Fruit fly (Drosophila melanogaster) whole organism, embryonic: ENCODE measurements around the gene Dsp1.

ENCODE experiments used
- Antp ChIP-seq: fragments of 200-800 bp; sonication (Bioruptor generic); optimal IDR thresholded peaks from 3 replicates; lab custom pipeline; 2016; ENCODE audit warnings: missing biosample characterization, missing genetic modification characterization
- Atf6 ChIP-seq: fragments of 200-800 bp; sonication (Bioruptor generic); IDR thresholded peaks from 2 replicates; pipeline ENCODE4 v1.3.6; 2022; ENCODE audit warnings: missing biosample characterization, missing genetic modification characterization
- C15 ChIP-seq: fragments of 200-800 bp; sonication (Bioruptor generic); IDR thresholded peaks from 3 replicates; pipeline ENCODE4 v1.3.6; 2022; ENCODE audit warnings: missing biosample characterization, missing genetic modification characterization
- CG10209 ChIP-seq: fragments of 200-800 bp; sonication (Bioruptor generic); optimal IDR thresholded peaks from 3 replicates; lab custom pipeline; 2017; ENCODE audit warnings: missing biosample characterization, mild to moderate bottlenecking, missing genetic modification characterization, missing genetic modification reagents
- CG10959 ChIP-seq: fragments of 200-800 bp; sonication (Bioruptor generic); IDR thresholded peaks from 2 replicates; pipeline ENCODE4 v1.3.6; 2022; ENCODE audit warnings: missing biosample characterization, missing genetic modification characterization
- CG10979 ChIP-seq: fragments of 200-800 bp; sonication (Bioruptor generic); optimal IDR thresholded peaks from 2 replicates; lab custom pipeline; 2018; ENCODE audit warnings: missing biosample characterization, mild to moderate bottlenecking, missing genetic modification characterization, moderate library complexity
- CG11560 ChIP-seq: fragments of 200-800 bp; sonication (Bioruptor generic); IDR thresholded peaks from 3 replicates; pipeline ENCODE4 v1.3.6; 2022; ENCODE audit warnings: missing biosample characterization, missing genetic modification characterization
- CG11696 ChIP-seq: fragments of 200-800 bp; sonication (Bioruptor generic); IDR thresholded peaks from 2 replicates; pipeline ENCODE4 v1.3.6; 2022; ENCODE audit warnings: missing biosample characterization, missing genetic modification characterization
- CG12942 ChIP-seq: fragments of 200-800 bp; sonication (Bioruptor generic); optimal IDR thresholded peaks from 3 replicates; lab custom pipeline; 2016; ENCODE audit warnings: missing biosample characterization, missing genetic modification characterization
- CG13123 ChIP-seq: fragments of 200-800 bp; sonication (Bioruptor generic); optimal IDR thresholded peaks from 2 replicates; lab custom pipeline; 2016; ENCODE audit warnings: missing biosample characterization, missing genetic modification characterization
- CG14441 ChIP-seq: fragments of 200-800 bp; sonication (Bioruptor generic); IDR thresholded peaks from 2 replicates; pipeline ENCODE4 v1.3.6; 2022; ENCODE audit warnings: missing biosample characterization, missing genetic modification characterization
- CG16863 ChIP-seq: fragments of 200-800 bp; sonication (Bioruptor generic); optimal IDR thresholded peaks from 3 replicates; lab custom pipeline; 2016; ENCODE audit warnings: missing biosample characterization, missing genetic modification characterization
- CG17568 ChIP-seq: fragments of 200-800 bp; sonication (Bioruptor generic); optimal IDR thresholded peaks from 2 replicates; lab custom pipeline; 2018; ENCODE audit warnings: missing biosample characterization, mild to moderate bottlenecking, missing genetic modification characterization, moderate library complexity
- CG18262 ChIP-seq: fragments of 200-800 bp; optimal IDR thresholded peaks from 3 replicates; lab custom pipeline; 2019; ENCODE audit warnings: missing biosample characterization, mild to moderate bottlenecking, missing genetic modification characterization, moderate library complexity
- CG31441 ChIP-seq: fragments of 200-800 bp; sonication (Bioruptor generic); IDR thresholded peaks from 2 replicates; pipeline ENCODE4 v1.3.6; 2022; ENCODE audit warnings: missing biosample characterization, missing genetic modification characterization
- CG32532 ChIP-seq: fragments of 200-800 bp; sonication (Bioruptor generic); IDR thresholded peaks from 2 replicates; pipeline ENCODE4 v1.3.6; 2022; ENCODE audit warnings: missing biosample characterization, missing genetic modification characterization
- CG3847 ChIP-seq: fragments of 200-800 bp; sonication (Bioruptor generic); IDR thresholded peaks from 2 replicates; pipeline ENCODE4 v1.3.6; 2022; ENCODE audit warnings: missing biosample characterization, missing genetic modification characterization
- CG5245 ChIP-seq: fragments of 200-800 bp; sonication (Bioruptor generic); optimal IDR thresholded peaks from 3 replicates; lab custom pipeline; 2016; ENCODE audit warnings: missing biosample characterization, missing genetic modification characterization
- CG6254 ChIP-seq: fragments of 200-800 bp; sonication (Bioruptor generic); optimal IDR thresholded peaks from 3 replicates; lab custom pipeline; 2017; ENCODE audit warnings: mild to moderate bottlenecking, missing biosample characterization, missing genetic modification reagents, missing genetic modification characterization
- CG6272 ChIP-seq: fragments of 200-800 bp; sonication (Bioruptor generic); IDR thresholded peaks from 2 replicates; pipeline ENCODE4 v1.3.6; 2022; ENCODE audit warnings: missing biosample characterization, missing genetic modification characterization
- CG6791 ChIP-seq: fragments of 200-800 bp; sonication (Bioruptor generic); IDR thresholded peaks from 3 replicates; pipeline ENCODE4 v1.3.6; 2022; ENCODE audit warnings: missing biosample characterization, missing genetic modification characterization; ENCODE audit not compliant: partially characterized antibody
- CG7963 ChIP-seq: fragments of 200-800 bp; sonication (Bioruptor generic); IDR thresholded peaks from 3 replicates; pipeline ENCODE4 v1.3.6; 2022; ENCODE audit warnings: missing biosample characterization, missing genetic modification characterization; ENCODE audit not compliant: partially characterized antibody
- CG9817 ChIP-seq: fragments of 200-800 bp; sonication (Bioruptor generic); optimal IDR thresholded peaks from 2 replicates; lab custom pipeline; 2018; ENCODE audit warnings: missing biosample characterization, mild to moderate bottlenecking, missing genetic modification characterization, moderate library complexity
- Deaf1 ChIP-seq: fragments of 200-800 bp; optimal IDR thresholded peaks from 3 replicates; lab custom pipeline; 2019; ENCODE audit warnings: missing biosample characterization, mild to moderate bottlenecking, missing genetic modification characterization, moderate library complexity
- HLHmδ ChIP-seq: fragments of 200-800 bp; sonication (Bioruptor generic); optimal IDR thresholded peaks from 2 replicates; lab custom pipeline; 2018; ENCODE audit warnings: missing biosample characterization, mild to moderate bottlenecking, missing genetic modification characterization, moderate library complexity
- HmgZ ChIP-seq: fragments of 200-800 bp; sonication (Bioruptor generic); optimal IDR thresholded peaks from 2 replicates; lab custom pipeline; 2018; ENCODE audit warnings: missing biosample characterization, mild to moderate bottlenecking, missing genetic modification characterization
- Hmr ChIP-seq: fragments of 200-800 bp; sonication (Bioruptor generic); optimal IDR thresholded peaks from 3 replicates; lab custom pipeline; 2017; ENCODE audit warnings: mild to moderate bottlenecking, missing biosample characterization, missing genetic modification reagents, missing genetic modification characterization
- Hr51 ChIP-seq, 2 experiments: fragments of 200-800 bp; sonication (Bioruptor generic); optimal IDR thresholded peaks; 2 replicates in 1 of 2; 3 replicates in 1 of 2; lab custom pipeline; 2016 to 2018; ENCODE audit warnings: missing biosample characterization in 2 of 2, missing genetic modification characterization in 2 of 2, mild to moderate bottlenecking in 1 of 2, moderate library complexity in 1 of 2
- NK7.1 ChIP-seq: fragments of 200-800 bp; sonication (Bioruptor generic); optimal IDR thresholded peaks from 3 replicates; lab custom pipeline; 2016; ENCODE audit warnings: missing biosample characterization, missing genetic modification characterization
- TFAM ChIP-seq: fragments of 200-800 bp; sonication (Bioruptor generic); optimal IDR thresholded peaks from 2 replicates; lab custom pipeline; 2017; ENCODE audit warnings: missing biosample characterization, missing genetic modification characterization, inconsistent platforms
- Taf1 ChIP-seq: fragments of 200-800 bp; sonication (Bioruptor generic); IDR thresholded peaks from 2 replicates; pipeline ENCODE4 v1.3.6; 2022; ENCODE audit warnings: missing biosample characterization, missing genetic modification characterization
- Trl ChIP-seq, 3 experiments: fragments of >200 bp in 2 of 3; fragments of 200-800 bp in 1 of 3; sonication (Bioruptor generic) in 1 of 3; optimal IDR thresholded peaks; 2 replicates in 1 of 3; 3 replicates in 2 of 3; lab custom pipeline; 2016 to 2017; ENCODE audit warnings: missing biosample characterization in 1 of 3, missing genetic modification characterization in 1 of 3
- amos ChIP-seq: fragments of 200-800 bp; sonication (Bioruptor generic); IDR thresholded peaks from 2 replicates; pipeline ENCODE4 v1.3.6; 2022; ENCODE audit warnings: missing biosample characterization, missing genetic modification characterization; ENCODE audit not compliant: partially characterized antibody
- croc ChIP-seq: fragments of 200-800 bp; sonication (Bioruptor generic); conservative IDR thresholded peaks from 3 replicates; pipeline ENCODE4 v1.3.6; 2022; ENCODE audit warnings: missing biosample characterization, missing genetic modification characterization
- crp ChIP-seq, 2 experiments: fragments of 200-800 bp; sonication (Bioruptor generic); optimal IDR thresholded peaks; 2 replicates in 1 of 2; 3 replicates in 1 of 2; lab custom pipeline; 2017; ENCODE audit warnings: missing biosample characterization in 2 of 2, missing genetic modification characterization in 2 of 2, mild to moderate bottlenecking in 1 of 2, moderate library complexity in 1 of 2
- gcm ChIP-seq: fragments of 200-800 bp; sonication (Bioruptor generic); optimal IDR thresholded peaks from 2 replicates; lab custom pipeline; 2019; ENCODE audit warnings: missing biosample characterization, mild to moderate bottlenecking, missing genetic modification characterization, moderate library complexity
- gfzf ChIP-seq: fragments of 200-800 bp; sonication (Bioruptor generic); optimal IDR thresholded peaks from 2 replicates; lab custom pipeline; 2016; ENCODE audit warnings: missing biosample characterization, mild to moderate bottlenecking, missing genetic modification characterization, moderate library complexity
- gsb-n ChIP-seq: fragments of 200-800 bp; sonication (Bioruptor generic); optimal IDR thresholded peaks from 3 replicates; lab custom pipeline; 2018; ENCODE audit warnings: missing biosample characterization, mild to moderate bottlenecking, missing genetic modification characterization
- oc ChIP-seq: fragments of 200-800 bp; sonication (Bioruptor generic); optimal IDR thresholded peaks from 2 replicates; lab custom pipeline; 2018; ENCODE audit warnings: missing biosample characterization, mild to moderate bottlenecking, missing genetic modification characterization, moderate library complexity
- p53 ChIP-seq: fragments of 200-800 bp; sonication (Bioruptor generic); optimal IDR thresholded peaks from 2 replicates; lab custom pipeline; 2016; ENCODE audit warnings: missing biosample characterization, missing genetic modification characterization
- pho ChIP-seq: fragments of 200-800 bp; sonication (Bioruptor generic); optimal IDR thresholded peaks from 2 replicates; lab custom pipeline; 2016; ENCODE audit warnings: missing biosample characterization, missing genetic modification characterization
- pnt ChIP-seq: fragments of 200-800 bp; sonication (Bioruptor generic); optimal IDR thresholded peaks from 3 replicates; lab custom pipeline; 2016; ENCODE audit warnings: missing biosample characterization, missing genetic modification characterization
- sc ChIP-seq, 3 experiments: fragments of >200 bp in 2 of 3; fragments of 200-800 bp in 1 of 3; sonication (Bioruptor generic) in 1 of 3; optimal IDR thresholded peaks; 2 replicates in 2 of 3; 3 replicates in 1 of 3; lab custom pipeline; 2017; ENCODE audit warnings: mild to moderate bottlenecking in 1 of 3, missing biosample characterization in 1 of 3, missing genetic modification characterization in 1 of 3, missing genetic modification reagents in 1 of 3
- sens-2 ChIP-seq: fragments of 200-800 bp; sonication (Bioruptor generic); IDR thresholded peaks from 2 replicates; pipeline ENCODE4 v1.3.6; 2022; ENCODE audit warnings: missing biosample characterization, missing genetic modification characterization
- seq ChIP-seq: fragments of 200-800 bp; sonication (Bioruptor generic); IDR thresholded peaks from 2 replicates; pipeline ENCODE4 v1.3.6; 2022; ENCODE audit warnings: missing biosample characterization, missing genetic modification characterization
- so ChIP-seq: fragments of 200-800 bp; sonication (Bioruptor generic); IDR thresholded peaks from 3 replicates; pipeline ENCODE4 v1.3.6; 2022; ENCODE audit warnings: missing biosample characterization, missing genetic modification characterization
- tup ChIP-seq: fragments of 200-800 bp; sonication (Bioruptor generic); optimal IDR thresholded peaks from 2 replicates; lab custom pipeline; 2016; ENCODE audit warnings: missing biosample characterization, mild to moderate bottlenecking, missing genetic modification characterization, moderate library complexity
- vfl ChIP-seq: fragments of 200-800 bp; sonication (Bioruptor generic); optimal IDR thresholded peaks from 2 replicates; lab custom pipeline; 2016; ENCODE audit warnings: missing biosample characterization, missing genetic modification characterization
- vnd ChIP-seq: fragments of 200-800 bp; sonication (Bioruptor generic); IDR thresholded peaks from 3 replicates; pipeline ENCODE4 v1.3.6; 2022; ENCODE audit warnings: missing biosample characterization, missing genetic modification characterization; ENCODE audit not compliant: partially characterized antibody
- zfh1 ChIP-seq: fragments of 200-800 bp; sonication (Bioruptor generic); IDR thresholded peaks from 3 replicates; pipeline ENCODE4 v1.3.6; 2022; ENCODE audit warnings: missing biosample characterization, missing genetic modification characterization

Dsp1 gene

DNA sequence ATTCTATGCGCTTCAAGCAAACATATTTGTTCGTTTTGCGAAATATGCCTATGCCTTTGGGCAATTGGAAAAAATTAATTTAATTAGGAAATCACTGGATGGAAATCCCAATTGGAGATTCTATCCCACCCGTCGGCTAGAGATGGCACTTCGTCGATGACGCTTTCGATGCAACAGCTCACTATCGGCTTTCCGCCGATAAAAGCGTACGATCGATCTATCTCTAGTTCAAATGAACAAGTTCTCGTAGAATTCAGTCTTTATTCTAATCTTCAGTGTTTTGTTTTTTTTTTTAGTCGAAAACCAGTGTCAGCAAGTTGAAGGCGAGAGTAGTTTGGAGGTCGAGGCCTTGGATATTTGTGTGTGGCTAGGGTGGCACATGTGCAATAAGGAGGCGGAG, 10.3 kb upstream of the Dsp1 start, which contains the start of the genes CG9917 and CG32579 (continued):
- TF ChIP-seq TFAM (GFP tag; lab: Kevin White, UChicago) (no peak), so (GFP tag; lab: Robert Waterston, UW) (no peak), CG10209 (no peak), oc (tag; lab: Kevin White, UChicago) (no peak), gcm (GFP tag; lab: Kevin White, UChicago) (no peak), pnt (GFP tag; lab: Kevin White, UChicago) (no peak), CG6272 (GFP tag; lab: Robert Waterston, UW) (no peak), CG10959 (GFP tag; lab: Robert Waterston, UW) (no peak), HLHmδ (GFP tag; lab: Kevin White, UChicago) (no peak), tup (GFP tag; lab: Kevin White, UChicago) (no peak), Antp (GFP tag; lab: Kevin White, UChicago) (no peak), CG11560 (tag; lab: Robert Waterston, UW) (no peak), vfl (no peak), Taf1 (GFP tag; lab: Robert Waterston, UW) (no peak), pho (no peak), CG32532 (no peak), seq (GFP tag; lab: Robert Waterston, UW) (no peak), CG5245 (GFP tag; lab: Kevin White, UChicago) (no peak), CG3847 (0 out of 2 replicates have a peak, but pooled peaks have one; percentile 19), sens-2 (GFP tag; lab: Robert Waterston, UW) (no peak), amos (GFP tag; lab: Robert Waterston, UW) (peak; percentile 86), zfh1 (no peak), croc (GFP tag; lab: Robert Waterston, UW) (no peak), C15 (no peak), gfzf (GFP tag; lab: Kevin White, UChicago) (no peak), Hr51 (GFP tag; optimal IDR thresholded peaks at IDR 0.05; lab: Kevin White, UChicago) (no peak), CG11696 (GFP tag; lab: Robert Waterston, UW) (no peak), CG13123 (GFP tag; lab: Kevin White, UChicago) (no peak), HmgZ (peak; percentile 67), vnd (GFP tag; lab: Robert Waterston, UW) (peak; percentile 65; the same call in 2 of the 3 replicates), CG14441 (GFP tag; lab: Robert Waterston, UW) (no peak), Hmr (no peak), NK7.1 (GFP tag; lab: Kevin White, UChicago) (no peak), Trl (optimal IDR thresholded peaks at IDR 0.05; lab: Kevin White, UChicago) (no peak), Trl (GFP tag; optimal IDR thresholded peaks at IDR 0.05; lab: Kevin White, UChicago) (no peak), sc (optimal IDR thresholded peaks at IDR 0.05; lab: Kevin White, UChicago) (no peak), sc (GFP tag; optimal IDR thresholded peaks at IDR 0.05; lab: Kevin White, UChicago) (no peak), p53 (GFP tag; lab: Kevin White, UChicago) (no peak), CG9817 (no peak), CG16863 (GFP tag; lab: Kevin White, UChicago) (no peak), CG6791 (GFP tag; lab: Robert Waterston, UW) (peak; percentile 86), CG18262 (no peak), CG31441 (GFP tag; lab: Robert Waterston, UW) (no peak), CG17568 (GFP tag; lab: Kevin White, UChicago) (no peak), CG10979 (tag; lab: Kevin White, UChicago) (no peak), Deaf1 (tag; lab: Kevin White, UChicago) (no peak), CG6254 (GFP tag; lab: Kevin White, UChicago) (no peak), CG7963 (peak; percentile 79), Atf6 (GFP tag; lab: Robert Waterston, UW) (no peak), crp (GFP tag; optimal IDR thresholded peaks at IDR 0.05; lab: Kevin White, UChicago) (no peak), gsb-n (no peak), CG12942 (GFP tag; lab: Kevin White, UChicago) (no peak)
